Fruit fly (Drosophila melanogaster) whole organism, embryonic: ENCODE results near the gene TwdlL.
A peak's percentile ranks its signal among the peaks of the same experiment; 100 is the strongest.

Experiments
- Asciz ChIP-seq: fragments of 200-800 bp; sonication (Bioruptor generic); optimal IDR thresholded peaks from 2 replicates; lab custom pipeline; 2017; ENCODE audit warnings: missing biosample characterization, mild to moderate bottlenecking, missing genetic modification characterization, missing genetic modification reagents
- CG10654 ChIP-seq: fragments of 200-800 bp; sonication (Bioruptor generic); optimal IDR thresholded peaks from 2 replicates; lab custom pipeline; 2016; ENCODE audit warnings: missing biosample characterization, missing genetic modification characterization
- CG12391 ChIP-seq: fragments of 200-800 bp; sonication (Bioruptor generic); optimal IDR thresholded peaks from 3 replicates; lab custom pipeline; 2018; ENCODE audit warnings: missing biosample characterization, mild to moderate bottlenecking, missing genetic modification characterization, moderate library complexity
- CG12769 ChIP-seq: fragments of 200-800 bp; sonication (Bioruptor generic); optimal IDR thresholded peaks from 2 replicates; lab custom pipeline; 2019; ENCODE audit warnings: missing biosample characterization, mild to moderate bottlenecking, missing genetic modification characterization, moderate library complexity
- CG13894 ChIP-seq: fragments of 200-800 bp; sonication (Bioruptor generic); optimal IDR thresholded peaks from 3 replicates; lab custom pipeline; 2018; ENCODE audit warnings: missing biosample characterization, mild to moderate bottlenecking, missing genetic modification characterization, moderate library complexity
- CG15601 ChIP-seq: fragments of 200-800 bp; sonication (Bioruptor generic); optimal IDR thresholded peaks from 3 replicates; lab custom pipeline; 2019; ENCODE audit warnings: missing biosample characterization, mild to moderate bottlenecking, missing genetic modification characterization, moderate library complexity
- CG1603 ChIP-seq: fragments of 200-800 bp; sonication (Bioruptor generic); optimal IDR thresholded peaks from 2 replicates; lab custom pipeline; 2019; ENCODE audit warnings: missing biosample characterization, mild to moderate bottlenecking, missing genetic modification characterization, moderate library complexity
- CG30431 ChIP-seq: fragments of 200-800 bp; sonication (Bioruptor generic); optimal IDR thresholded peaks from 2 replicates; lab custom pipeline; 2017; ENCODE audit warnings: missing biosample characterization, missing genetic modification characterization
- CG32772 ChIP-seq: fragments of 200-800 bp; sonication (Bioruptor generic); IDR thresholded peaks from 2 replicates; pipeline ENCODE4 v1.3.6; 2022; ENCODE audit warnings: missing biosample characterization, missing genetic modification characterization
- CG5245 ChIP-seq: fragments of 200-800 bp; sonication (Bioruptor generic); optimal IDR thresholded peaks from 3 replicates; lab custom pipeline; 2016; ENCODE audit warnings: missing biosample characterization, missing genetic modification characterization
- CG7556 ChIP-seq: fragments of 200-800 bp; sonication (Bioruptor generic); optimal IDR thresholded peaks from 2 replicates; lab custom pipeline; 2017; ENCODE audit warnings: missing biosample characterization, mild to moderate bottlenecking, missing genetic modification characterization
- CG8290 ChIP-seq, 3 experiments: fragments of 200-800 bp; sonication (Bioruptor generic); optimal IDR thresholded peaks; 2 replicates each; lab custom pipeline; 2016 to 2019; ENCODE audit warnings: missing biosample characterization in 3 of 3, missing genetic modification characterization in 3 of 3, mild to moderate bottlenecking in 2 of 3, moderate library complexity in 1 of 3
- CG8765 ChIP-seq: fragments of 200-800 bp; sonication (Bioruptor generic); IDR thresholded peaks from 2 replicates; pipeline ENCODE4 v1.3.6; 2022; ENCODE audit warnings: missing biosample characterization, missing genetic modification characterization
- CG9797 ChIP-seq: fragments of 200-800 bp; sonication (Bioruptor generic); optimal IDR thresholded peaks from 3 replicates; lab custom pipeline; 2018; ENCODE audit warnings: missing biosample characterization, mild to moderate bottlenecking, missing genetic modification characterization
- Deaf1 ChIP-seq: fragments of 200-800 bp; optimal IDR thresholded peaks from 3 replicates; lab custom pipeline; 2019; ENCODE audit warnings: missing biosample characterization, mild to moderate bottlenecking, missing genetic modification characterization, moderate library complexity
- Ets65A ChIP-seq: fragments of 200-800 bp; sonication (Bioruptor generic); peaks from one replicate; lab custom pipeline; 2016; ENCODE audit warnings: missing biosample characterization, missing genetic modification characterization
- Fer2 ChIP-seq: fragments of 200-800 bp; sonication (Bioruptor generic); optimal IDR thresholded peaks from 2 replicates; lab custom pipeline; 2018; ENCODE audit warnings: missing biosample characterization, mild to moderate bottlenecking, missing genetic modification characterization, moderate library complexity
- H2.0 ChIP-seq: fragments of 200-800 bp; sonication (Bioruptor generic); IDR thresholded peaks from 2 replicates; pipeline ENCODE4 v1.3.6; 2022; ENCODE audit warnings: missing biosample characterization, missing genetic modification characterization
- Hsf ChIP-seq: fragments of 200-800 bp; sonication (Bioruptor generic); optimal IDR thresholded peaks from 3 replicates; lab custom pipeline; 2016; ENCODE audit warnings: missing biosample characterization, missing genetic modification characterization
- Mrtf ChIP-seq: fragments of 200-800 bp; sonication (Bioruptor generic); IDR thresholded peaks from 3 replicates; pipeline ENCODE4 v1.3.6; 2022; ENCODE audit warnings: missing biosample characterization, missing genetic modification characterization
- abd-A ChIP-seq: fragments of 200-800 bp; sonication (Bioruptor generic); optimal IDR thresholded peaks from 3 replicates; lab custom pipeline; 2019; ENCODE audit warnings: missing biosample characterization, mild to moderate bottlenecking, missing genetic modification characterization, moderate library complexity
- az2 ChIP-seq: fragments of 200-800 bp; sonication (Bioruptor generic); optimal IDR thresholded peaks from 3 replicates; lab custom pipeline; 2016; ENCODE audit warnings: missing biosample characterization, missing genetic modification characterization
- chinmo ChIP-seq: fragments of 200-800 bp; sonication (Bioruptor generic); IDR thresholded peaks from 4 replicates; pipeline ENCODE4 v1.3.6; 2022; ENCODE audit warnings: missing biosample characterization, missing genetic modification characterization; ENCODE audit not compliant: partially characterized antibody
- gcm2 ChIP-seq: fragments of 200-800 bp; sonication (Bioruptor generic); optimal IDR thresholded peaks from 2 replicates; lab custom pipeline; 2016; ENCODE audit warnings: missing biosample characterization, missing genetic modification characterization
- ham ChIP-seq: fragments of 200-800 bp; sonication (Bioruptor generic); IDR thresholded peaks from 2 replicates; pipeline ENCODE4 v1.3.6; 2022; ENCODE audit warnings: missing biosample characterization, missing genetic modification characterization
- kay ChIP-seq: fragments of 200-800 bp; sonication (Bioruptor generic); optimal IDR thresholded peaks from 2 replicates; lab custom pipeline; 2016; ENCODE audit warnings: missing biosample characterization, missing genetic modification characterization
- nau ChIP-seq: fragments of 200-800 bp; sonication (Bioruptor generic); optimal IDR thresholded peaks from 3 replicates; lab custom pipeline; 2017; ENCODE audit warnings: missing biosample characterization, mild to moderate bottlenecking, missing genetic modification characterization, missing genetic modification reagents
- pan ChIP-seq, 4 experiments: fragments of >200 bp in 3 of 4; fragments of 200-800 bp in 1 of 4; sonication (Bioruptor generic) in 1 of 4; optimal IDR thresholded peaks in 3 of 4; IDR thresholded peaks in 1 of 4; 2 replicates each; pipeline versions ENCODE4 v1.3.6 to Lab custom; 2017 to 2022; ENCODE audit warnings: missing biosample characterization in 2 of 4, missing genetic modification characterization in 2 of 4, mixed read lengths in 1 of 4
- row ChIP-seq: fragments of 200-800 bp; sonication (Bioruptor generic); IDR thresholded peaks from 3 replicates; pipeline ENCODE4 v1.3.6; 2022; ENCODE audit warnings: missing biosample characterization, missing genetic modification characterization
- run ChIP-seq: fragments of 200-800 bp; sonication (Bioruptor generic); optimal IDR thresholded peaks from 3 replicates; lab custom pipeline; 2018; ENCODE audit warnings: missing biosample characterization, mild to moderate bottlenecking, missing genetic modification characterization
- sd ChIP-seq: fragments of 200-800 bp; sonication (Bioruptor generic); optimal IDR thresholded peaks from 3 replicates; lab custom pipeline; 2018; ENCODE audit warnings: missing biosample characterization, mild to moderate bottlenecking, missing genetic modification characterization, moderate library complexity
- tll ChIP-seq, 2 experiments: fragments of 200-800 bp in 1 of 2; fragments of >200 bp in 1 of 2; sonication (Bioruptor generic) in 1 of 2; optimal IDR thresholded peaks; 2 replicates each; lab custom pipeline; 2017 to 2019; ENCODE audit warnings: missing biosample characterization in 2 of 2, missing genetic modification characterization in 2 of 2, mild to moderate bottlenecking in 1 of 2, moderate library complexity in 1 of 2
- vvl ChIP-seq: fragments of 200-800 bp; sonication (Bioruptor generic); IDR thresholded peaks from 2 replicates; pipeline ENCODE4 v1.3.6; 2022; ENCODE audit warnings: missing biosample characterization, missing genetic modification characterization

The TwdlL gene

dm6 chr3R:26626638-26627037 lies 1.2 kb upstream of the TwdlL start, which contains the start of gene TwdlO:
Gene TwdlO, minus strand, starts transcription at chr3R:26626738.
- TF ChIP-seq az2 (no peak), Ets65A (GFP tag; lab: Kevin White, UChicago) (peak; percentile 77)
- TF ChIP-seq, all 482 proteins: peak for 1

dm6 chr3R:26623493-26623956 lies 1.9 kb downstream of the TwdlL start, which contains the start of gene TwdlB:
Gene TwdlB, minus strand, starts transcription at chr3R:26623543.
- TF ChIP-seq sd (tag; lab: Kevin White, UChicago) = peak; percentile 65
- 0 out of 2 replicates have a peak, but pooled peaks have one; percentile 25 for TF ChIP-seq H2.0 (GFP tag; lab: Robert Waterston, UW)
- peak; percentile 57; the same call in 1 of the 4 replicates for TF ChIP-seq chinmo (GFP tag; lab: Robert Waterston, UW)
- no peak for TF ChIP-seq run (tag; lab: Kevin White, UChicago)
- TF ChIP-seq CG7556 (GFP tag; lab: Kevin White, UChicago) = no peak
- no peak for TF ChIP-seq CG10654 (GFP tag; lab: Kevin White, UChicago)
- TF ChIP-seq Fer2 = no peak
- TF ChIP-seq ham = no peak

DNA sequence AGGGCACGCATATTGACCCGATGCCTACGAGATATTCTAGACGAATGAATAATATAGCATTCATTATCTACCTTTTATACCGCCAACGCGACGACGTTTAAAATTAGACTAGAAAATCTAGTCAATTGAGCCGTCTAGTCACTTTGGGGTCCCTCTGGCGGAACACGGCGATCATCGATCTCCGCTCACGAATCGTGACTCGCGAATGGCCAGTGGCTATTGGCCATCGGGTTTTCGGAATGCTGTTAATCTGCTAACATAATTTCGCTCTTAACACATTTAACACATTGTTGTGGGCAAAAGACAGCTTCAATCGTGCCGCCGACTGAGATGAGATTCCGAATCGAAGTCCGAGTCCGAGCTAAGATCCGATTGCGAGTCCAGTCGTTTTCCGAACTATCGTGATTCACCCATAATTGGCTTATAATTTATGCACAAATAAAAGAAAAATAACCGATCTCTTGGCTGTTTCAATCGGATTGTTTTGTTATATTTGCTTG lies 4.1 kb downstream of the TwdlL start, which contains the start of gene TwdlP:
TwdlP (minus strand) TSS at position 51 of the 500 bp plus-strand sequence.
- TF ChIP-seq Hsf (GFP tag; lab: Kevin White, UChicago) = no peak
- no peak for TF ChIP-seq Asciz (GFP tag; lab: Kevin White, UChicago)
- no peak for TF ChIP-seq CG8290 (GFP tag; optimal IDR thresholded peaks at IDR 0.05; lab: Kevin White, UChicago)
- no peak for TF ChIP-seq CG8290 (tag; optimal IDR thresholded peaks at IDR 0.05; lab: Kevin White, UChicago)
- no peak for TF ChIP-seq Mrtf (GFP tag; lab: Robert Waterston, UW)
- peak; percentile 57 for TF ChIP-seq CG12769 (tag; lab: Kevin White, UChicago)
- TF ChIP-seq nau (GFP tag; lab: Kevin White, UChicago) = no peak
- peak; percentile 33; the same call in 1 of the 2 replicates for TF ChIP-seq vvl
- TF ChIP-seq sd (tag; lab: Kevin White, UChicago) = peak; percentile 90
- no peak for TF ChIP-seq CG5245 (GFP tag; lab: Kevin White, UChicago)
- TF ChIP-seq CG12391 (tag; lab: Kevin White, UChicago) = no peak
- TF ChIP-seq Deaf1 (tag; lab: Kevin White, UChicago) = peak; percentile 72
- peak; percentile 52 for TF ChIP-seq abd-A
- TF ChIP-seq run (tag; lab: Kevin White, UChicago) = no peak
- no peak for TF ChIP-seq CG8765 (GFP tag; lab: Robert Waterston, UW)
- TF ChIP-seq kay (GFP tag; lab: Kevin White, UChicago) = no peak
- TF ChIP-seq CG32772 = no peak
- TF ChIP-seq CG9797 (GFP tag; lab: Kevin White, UChicago) = no peak
- TF ChIP-seq CG13894 (tag; lab: Kevin White, UChicago) = peak; percentile 20
- TF ChIP-seq pan (optimal IDR thresholded peaks at IDR 0.05; lab: Kevin White, UChicago) = no peak
- peak in 1 of 2 experiments; percentile 18 for TF ChIP-seq pan (GFP tag; optimal IDR thresholded peaks at IDR 0.05 in 1 of 2, IDR thresholded peaks at IDR 0.05 in 1 of 2)
- TF ChIP-seq chinmo (GFP tag; lab: Robert Waterston, UW) = peak; percentile 42; the same call in 1 of the 4 replicates
- TF ChIP-seq CG30431 (GFP tag; lab: Kevin White, UChicago) = no peak
- TF ChIP-seq CG1603 (tag; lab: Kevin White, UChicago) = no peak

DNA sequence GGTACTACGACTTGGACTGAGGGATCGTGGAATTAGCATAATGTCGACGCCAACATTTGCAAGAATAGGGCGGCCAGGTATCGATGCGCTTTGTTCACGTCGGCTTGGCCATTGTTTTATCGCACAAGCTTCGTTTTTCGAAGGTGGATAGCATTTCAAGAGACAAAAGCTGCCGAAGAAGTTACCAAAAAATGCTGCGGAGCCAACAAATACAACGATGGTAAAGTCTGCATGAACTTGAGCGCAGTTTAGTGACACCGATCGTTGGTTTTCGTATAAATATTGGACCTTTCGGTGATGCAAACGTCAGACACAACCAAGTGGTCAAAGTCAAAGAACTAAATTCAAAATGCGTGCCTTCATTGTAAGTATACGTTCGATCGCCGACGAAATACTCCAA lies 6.6 kb downstream of the TwdlL start, which contains the start of gene TwdlM:
TwdlM (plus strand) TSS at position 301 of the 400 bp plus-strand sequence.
- TF ChIP-seq chinmo (GFP tag; lab: Robert Waterston, UW) (0 out of 4 replicates have a peak, but pooled peaks have one; percentile 60), tll (GFP tag; optimal IDR thresholded peaks at IDR 0.05; lab: Kevin White, UChicago) (no peak), CG15601 (tag; lab: Kevin White, UChicago) (no peak), row (no peak), gcm2 (GFP tag; lab: Kevin White, UChicago) (no peak)
